Worm (Caenorhabditis elegans): ENCODE data around the gene F36H9.10.

DNA sequence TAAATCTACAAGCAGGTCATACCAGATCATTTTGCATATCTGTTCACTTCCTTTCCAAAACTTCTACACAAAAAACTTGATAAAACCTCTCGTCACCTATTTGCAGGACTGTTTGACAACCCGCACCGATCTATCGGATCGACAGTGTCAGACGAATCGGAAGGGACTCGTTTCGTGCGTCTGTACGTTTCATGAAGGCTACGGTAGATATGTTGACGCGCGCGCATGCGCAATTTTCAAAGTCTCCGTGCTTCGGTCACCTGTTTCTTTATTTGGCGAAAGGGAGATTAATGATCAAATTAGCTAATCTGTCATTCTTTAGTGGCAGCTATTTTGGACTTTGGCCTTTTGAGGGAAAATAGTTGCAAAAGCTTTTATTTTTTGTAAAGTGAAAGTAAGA is 8.5 kb upstream of the F36H9.10 start:
- TF ChIP-seq aly-1 (tag; optimal IDR thresholded peaks at IDR 0.05) (no peak), sea-1 (GFP tag; conservative IDR thresholded peaks at IDR 0.05) (no peak), hmbx-1 (tag; optimal IDR thresholded peaks at IDR 0.05) (no peak), ama-1 (optimal IDR thresholded peaks at IDR 0.05) (no peak), tra-4 (tag; optimal IDR thresholded peaks at IDR 0.05) (no peak), ceh-13 (GFP tag; optimal IDR thresholded peaks at IDR 0.05) (no peak), pes-1 (GFP tag; IDR thresholded peaks at IDR 0.05) (no peak), tbx-37 (GFP tag; conservative IDR thresholded peaks at IDR 0.05) (no peak), flt-1 (GFP tag; IDR thresholded peaks at IDR 0.05) (no peak), hmg-4 (GFP tag; optimal IDR thresholded peaks at IDR 0.05) (no peak), tbx-11 (GFP tag; IDR thresholded peaks at IDR 0.05) (no peak), ceh-36 (tag; optimal IDR thresholded peaks at IDR 0.05) (no peak), B0310.2 (tag; optimal IDR thresholded peaks at IDR 0.05) (no peak), scrt-1 (GFP tag; IDR thresholded peaks at IDR 0.05) (no peak)

Measured in whole organism, early embryonic.